Worm (Caenorhabditis elegans): ENCODE results near the gene csp-2.
"Not testable (repeated sequence)": the region's sequence is repeated elsewhere in the genome, so short reads cannot be mapped to it uniquely, and the experiment has no call there.

ce11 chrIV:6347213-6347612 lies 39.7 kb downstream of the csp-2 start, which contains the start of gene Y73B6BL.289:
- TF ChIP-seq elt-1, lsy-12, nhr-28, pqm-1, snpc-4 (tag; optimal IDR thresholded peaks at IDR 0.05): not testable (repeated sequence)

Measured in whole organism, L3 larva.